Worm (Caenorhabditis elegans): ENCODE data around the gene col-128.

The col-128 gene

ce11 chrIV:11549694-11550093 lies 2.1 kb downstream of the col-128 start (continued):
- TF ChIP-seq nhr-11 (tag; optimal IDR thresholded peaks at IDR 0.05) = peak; percentile 29
- no peak for TF ChIP-seq pqm-1 (tag; optimal IDR thresholded peaks at IDR 0.05)
- peak; percentile 76 for TF ChIP-seq xbp-1 (tag; optimal IDR thresholded peaks at IDR 0.05)
- peak; percentile 78 for TF ChIP-seq nhr-47 (tag; optimal IDR thresholded peaks at IDR 0.05)
- peak; percentile 18 for TF ChIP-seq egl-13 (tag; optimal IDR thresholded peaks at IDR 0.05)
- no peak for TF ChIP-seq unc-98 (GFP tag; IDR thresholded peaks at IDR 0.05)
- no peak for TF ChIP-seq grh-1 (GFP tag; IDR thresholded peaks at IDR 0.05)
- peak; percentile 76 for TF ChIP-seq lin-14 (GFP tag; optimal IDR thresholded peaks at IDR 0.05)
- peak; percentile 79 for TF ChIP-seq nhr-237 (tag; optimal IDR thresholded peaks at IDR 0.05)
- TF ChIP-seq efl-1 (optimal IDR thresholded peaks at IDR 0.05) = peak; percentile 61 to 74
- TF ChIP-seq efl-1 (GFP tag; optimal IDR thresholded peaks at IDR 0.05 in 1 of 2) = peak; percentile 60 to 97
- peak; percentile 26 for TF ChIP-seq ama-1 (optimal IDR thresholded peaks at IDR 0.05)
- no peak for TF ChIP-seq sptf-1 (tag; optimal IDR thresholded peaks at IDR 0.05)
- no peak for TF ChIP-seq sox-4 (tag; optimal IDR thresholded peaks at IDR 0.05)
- no peak for TF ChIP-seq nhr-12 (tag; optimal IDR thresholded peaks at IDR 0.05)
- peak in 5 of 6 experiments; percentile 17 to 84 (median 58) for TF ChIP-seq elt-3 (tag; optimal IDR thresholded peaks at IDR 0.05)
- TF ChIP-seq nhr-84 (tag; optimal IDR thresholded peaks at IDR 0.05) = no peak
- TF ChIP-seq mab-9 (GFP tag; IDR thresholded peaks at IDR 0.05) = no peak
- TF ChIP-seq snpc-4 (tag; optimal IDR thresholded peaks at IDR 0.05) = no peak
- TF ChIP-seq alr-1 (tag; optimal IDR thresholded peaks at IDR 0.05; ENCODE audit: borderline replicate concordance) = no peak
- no peak for TF ChIP-seq fkh-4 (tag; optimal IDR thresholded peaks at IDR 0.05; ENCODE audit: borderline replicate concordance)
- peak; percentile 88 for TF ChIP-seq aly-2 (tag; optimal IDR thresholded peaks at IDR 0.05)
- TF ChIP-seq hlh-17 (GFP tag; optimal IDR thresholded peaks at IDR 0.05; ENCODE audit: borderline replicate concordance) = no peak
- no peak for TF ChIP-seq pag-3 (tag; optimal IDR thresholded peaks at IDR 0.05; ENCODE audit: borderline replicate concordance, insufficient read depth)
- TF ChIP-seq F16B12.6 (tag; optimal IDR thresholded peaks at IDR 0.05) = peak; percentile 28
- peak; percentile 95 for TF ChIP-seq mep-1 (tag; optimal IDR thresholded peaks at IDR 0.05)
- TF ChIP-seq ceh-8 (GFP tag; optimal IDR thresholded peaks at IDR 0.05) = no peak
- TF ChIP-seq fos-1 (tag; optimal IDR thresholded peaks at IDR 0.05) = peak; percentile 73
- TF ChIP-seq ztf-11 (tag; optimal IDR thresholded peaks at IDR 0.05) = peak in 1 of 2 experiments; percentile 57
- TF ChIP-seq ceh-88 (GFP tag; IDR thresholded peaks at IDR 0.05) = peak; percentile 29; the same call in 1 of the 2 replicates
- no peak for TF ChIP-seq unc-62 (GFP tag; optimal IDR thresholded peaks at IDR 0.05)
- peak; percentile 36 to 69 (median 67) for TF ChIP-seq dpl-1 (GFP tag; optimal IDR thresholded peaks at IDR 0.05)
- TF ChIP-seq unc-30 (tag; optimal IDR thresholded peaks at IDR 0.05) = no peak
- TF ChIP-seq nhr-90 (tag; optimal IDR thresholded peaks at IDR 0.05; ENCODE audit: poor library complexity) = peak; percentile 86
- TF ChIP-seq skn-1 (tag; optimal IDR thresholded peaks at IDR 0.05) = peak; percentile 43
- peak; percentile 37 for TF ChIP-seq fkh-8 (tag; optimal IDR thresholded peaks at IDR 0.05)
- TF ChIP-seq C16A3.4 (tag; optimal IDR thresholded peaks at IDR 0.05) = peak; percentile 86
- peak; percentile 49 to 79 (median 65) for TF ChIP-seq ceh-82 (tag; optimal IDR thresholded peaks at IDR 0.05)

- TF ChIP-seq elt-3 (tag; optimal IDR thresholded peaks at IDR 0.05) (no peak), rnt-1 (tag; optimal IDR thresholded peaks at IDR 0.05) (no peak), ces-1 (GFP tag; optimal IDR thresholded peaks at IDR 0.05) (no peak), efl-1 (optimal IDR thresholded peaks at IDR 0.05) (no peak), efl-1 (GFP tag; optimal IDR thresholded peaks at IDR 0.05 in 1 of 2) (peak in 1 of 2 experiments; percentile 29), nhr-85 (tag) (no peak), ama-1 (optimal IDR thresholded peaks at IDR 0.05) (no peak), fkh-4 (tag; optimal IDR thresholded peaks at IDR 0.05; ENCODE audit: borderline replicate concordance) (no peak)
Observed at ce11 chrIV:11548671-11549070, 3.1 kb downstream of the col-128 start, which contains the start of gene M04B2.7. Gene M04B2.7, minus strand, starts transcription at chrIV:11548771.

Measured in whole organism, L1 larva.